Worm (Caenorhabditis elegans) whole organism, young adult: ENCODE results near the gene rps-9.
A peak's percentile ranks its signal among the peaks of the same experiment; 100 is the strongest.

ENCODE experiments used
- D2030.7 ChIP-seq: fragments of 200-800 bp; sonication (Bioruptor generic); IDR thresholded peaks from 2 replicates; pipeline ENCODE4 v1.3.6; 2022; ENCODE audit warnings: missing genetic modification reagents, missing genetic modification characterization, missing compliant biosample characterization
- F23B12.7 ChIP-seq: sonication (generic microtip); optimal IDR thresholded peaks from 2 replicates; lab custom pipeline; 2017; ENCODE audit warnings: missing genetic modification characterization, mild to moderate bottlenecking, missing compliant biosample characterization, antibody characterized with exemption, moderate library complexity; ENCODE audit not compliant: insufficient read depth
- F49E8.2 ChIP-seq: sonication (generic microtip); optimal IDR thresholded peaks from 3 replicates; lab custom pipeline; 2017; ENCODE audit warnings: missing genetic modification characterization, mild to moderate bottlenecking, missing compliant biosample characterization, antibody characterized with exemption, moderate library complexity; ENCODE audit not compliant: insufficient read depth
- F55B11.4 ChIP-seq: sonication (generic microtip); optimal IDR thresholded peaks from 2 replicates; lab custom pipeline; 2016; ENCODE audit warnings: missing compliant biosample characterization, missing genetic modification characterization, borderline replicate concordance; ENCODE audit not compliant: insufficient read depth
- F57A8.1 ChIP-seq: fragments of 200-800 bp; sonication (Bioruptor generic); optimal IDR thresholded peaks from 2 replicates; lab custom pipeline; 2018; ENCODE audit warnings: mild to moderate bottlenecking, missing genetic modification characterization, moderate library complexity, missing compliant biosample characterization
- K11D2.4 ChIP-seq: fragments of 200-800 bp; sonication (Bioruptor generic); IDR thresholded peaks from 2 replicates; pipeline ENCODE4 v1.3.6; 2022; ENCODE audit warnings: missing genetic modification reagents, missing genetic modification characterization, missing compliant biosample characterization
- K12H6.12 ChIP-seq: fragments of 200-800 bp; sonication (Bioruptor generic); optimal IDR thresholded peaks from 2 replicates; lab custom pipeline; 2018; ENCODE audit warnings: mild to moderate bottlenecking, missing genetic modification characterization, missing compliant biosample characterization
- T07F8.4 ChIP-seq: sonication (generic microtip); optimal IDR thresholded peaks from 2 replicates; lab custom pipeline; 2016; ENCODE audit warnings: mild to moderate bottlenecking, missing genetic modification characterization, moderate library complexity, missing compliant biosample characterization
- Y53G8AR.9 ChIP-seq: fragments of 200-800 bp; sonication (Bioruptor generic); conservative IDR thresholded peaks from 2 replicates; pipeline ENCODE4 v1.3.6; 2022; ENCODE audit warnings: missing genetic modification reagents, missing genetic modification characterization, missing compliant biosample characterization
- Y67H2A.10 ChIP-seq: fragments of 200-800 bp; sonication (Bioruptor generic); conservative IDR thresholded peaks from 2 replicates; pipeline ENCODE4 v1.3.6; 2022; ENCODE audit warnings: missing genetic modification reagents, missing genetic modification characterization, missing compliant biosample characterization
- Y79H2A.3 ChIP-seq: fragments of 200-800 bp; sonication (Bioruptor generic); conservative IDR thresholded peaks from 2 replicates; pipeline ENCODE4 v1.3.6; 2022; ENCODE audit warnings: missing genetic modification reagents, missing genetic modification characterization, missing compliant biosample characterization
- Y95B8A.8 ChIP-seq: fragments of 200-800 bp; sonication (Bioruptor generic); IDR thresholded peaks from 2 replicates; pipeline ENCODE4 v1.3.6; 2022; ENCODE audit warnings: missing genetic modification reagents, missing genetic modification characterization, missing compliant biosample characterization
- athp-1 ChIP-seq: sonication (generic microtip); optimal IDR thresholded peaks from 2 replicates; lab custom pipeline; 2017; ENCODE audit warnings: mild to moderate bottlenecking, missing genetic modification characterization, missing compliant biosample characterization
- attf-3 ChIP-seq: fragments of 200-800 bp; sonication (Bioruptor generic); conservative IDR thresholded peaks from 2 replicates; pipeline ENCODE4 v1.3.6; 2022; ENCODE audit warnings: missing genetic modification reagents, missing genetic modification characterization, missing compliant biosample characterization
- attf-5 ChIP-seq: fragments of 200-800 bp; sonication (Bioruptor generic); optimal IDR thresholded peaks from 2 replicates; lab custom pipeline; 2018; ENCODE audit warnings: mild to moderate bottlenecking, missing genetic modification characterization, missing compliant biosample characterization
- ccch-3 ChIP-seq: fragments of 200-800 bp; sonication (Bioruptor generic); optimal IDR thresholded peaks from 2 replicates; lab custom pipeline; 2018; ENCODE audit warnings: mild to moderate bottlenecking, missing genetic modification characterization, missing compliant biosample characterization
- ceh-27 ChIP-seq: fragments of 200-800 bp; sonication (Bioruptor generic); optimal IDR thresholded peaks from 2 replicates; lab custom pipeline; 2018; ENCODE audit warnings: mild to moderate bottlenecking, missing genetic modification characterization, moderate library complexity, missing compliant biosample characterization
- chd-7 ChIP-seq: sonication (generic microtip); optimal IDR thresholded peaks from 2 replicates; lab custom pipeline; 2016; ENCODE audit warnings: mild to moderate bottlenecking, missing genetic modification characterization, moderate library complexity, missing compliant biosample characterization
- dpl-1 ChIP-seq: fragments of 150-350 bp; optimal IDR thresholded peaks from 2 replicates; lab custom pipeline; 2014; ENCODE audit warnings: missing biosample characterization, missing genetic modification reagents, missing genetic modification characterization
- ekl-4 ChIP-seq: fragments of 200-800 bp; sonication (Bioruptor generic); IDR thresholded peaks from 2 replicates; pipeline ENCODE4 v1.3.6; 2022; ENCODE audit warnings: missing genetic modification reagents, missing genetic modification characterization, missing compliant biosample characterization
- gei-17 ChIP-seq: fragments of 200-800 bp; sonication (Bioruptor generic); optimal IDR thresholded peaks from 2 replicates; lab custom pipeline; 2018; ENCODE audit warnings: mild to moderate bottlenecking, missing genetic modification characterization, missing compliant biosample characterization
- hlh-26 ChIP-seq: fragments of 200-800 bp; sonication (Bioruptor generic); conservative IDR thresholded peaks from 2 replicates; pipeline ENCODE4 v1.3.6; 2022; ENCODE audit warnings: missing genetic modification reagents, missing genetic modification characterization, missing compliant biosample characterization
- hmg-1.2 ChIP-seq: fragments of 200-800 bp; sonication (Bioruptor generic); IDR thresholded peaks from 2 replicates; pipeline ENCODE4 v1.3.6; 2022; ENCODE audit warnings: missing genetic modification reagents, missing genetic modification characterization, missing compliant biosample characterization
- let-607 ChIP-seq, 2 experiments: fragments of 200-800 bp in 1 of 2; sonication (Bioruptor generic) in 1 of 2; sonication (generic microtip) in 1 of 2; optimal IDR thresholded peaks; 2 replicates each; lab custom pipeline; 2016 to 2018; ENCODE audit warnings: mild to moderate bottlenecking in 2 of 2, missing compliant biosample characterization in 2 of 2, missing genetic modification characterization in 2 of 2, moderate library complexity in 2 of 2, missing genotype in 1 of 2
- lin-26 ChIP-seq: fragments of 200-800 bp; sonication (Bioruptor generic); IDR thresholded peaks from 2 replicates; pipeline ENCODE4 v1.3.6; 2022; ENCODE audit warnings: missing genetic modification reagents, missing genetic modification characterization, missing compliant biosample characterization
- lin-35 ChIP-seq, 3 experiments: fragments of 150-350 bp in 2 of 3; sonication (generic microtip) in 1 of 3; optimal IDR thresholded peaks; 2 replicates each; lab custom pipeline; 2014 to 2018; ENCODE audit warnings: missing biosample characterization in 3 of 3, missing genetic modification characterization in 3 of 3, missing genetic modification reagents in 3 of 3
- lsl-1 ChIP-seq: fragments of 200-800 bp; sonication (Bioruptor generic); optimal IDR thresholded peaks from 2 replicates; lab custom pipeline; 2018; ENCODE audit warnings: mild to moderate bottlenecking, missing genetic modification characterization, moderate library complexity, missing compliant biosample characterization
- madf-10 ChIP-seq: sonication (generic microtip); optimal IDR thresholded peaks from 2 replicates; lab custom pipeline; 2016; ENCODE audit warnings: mild to moderate bottlenecking, missing genetic modification characterization, missing compliant biosample characterization
- madf-3 ChIP-seq: fragments of 200-800 bp; sonication (Bioruptor generic); IDR thresholded peaks from 2 replicates; pipeline ENCODE4 v1.3.6; 2022; ENCODE audit warnings: missing genetic modification reagents, missing genetic modification characterization, missing compliant biosample characterization
- madf-6 ChIP-seq: fragments of 200-800 bp; sonication (Bioruptor generic); IDR thresholded peaks from 2 replicates; pipeline ENCODE4 v1.3.6; 2022; ENCODE audit warnings: missing genetic modification reagents, missing genetic modification characterization, missing compliant biosample characterization
- nfya-2 ChIP-seq: fragments of 200-800 bp; sonication (Bioruptor generic); IDR thresholded peaks from 2 replicates; pipeline ENCODE4 v1.3.6; 2022; ENCODE audit warnings: missing genetic modification reagents, missing genetic modification characterization, missing compliant biosample characterization
- nhr-80 ChIP-seq: sonication (generic microtip); optimal IDR thresholded peaks from 2 replicates; lab custom pipeline; 2016; ENCODE audit warnings: missing genetic modification characterization, missing compliant biosample characterization
- repo-1 ChIP-seq: sonication (generic microtip); optimal IDR thresholded peaks from 2 replicates; lab custom pipeline; 2017; ENCODE audit warnings: mild to moderate bottlenecking, missing genetic modification characterization, missing compliant biosample characterization
- snpc-1.3 ChIP-seq: sonication (generic microtip); optimal IDR thresholded peaks from 2 replicates; lab custom pipeline; 2017; ENCODE audit warnings: missing genetic modification characterization, mild to moderate bottlenecking, missing compliant biosample characterization, antibody characterized with exemption, moderate library complexity, missing genotype, missing genetic modification reagents; ENCODE audit not compliant: insufficient read depth
- snpc-3.4 ChIP-seq: sonication (generic microtip); optimal IDR thresholded peaks from 2 replicates; lab custom pipeline; 2017; ENCODE audit warnings: missing genetic modification characterization, mild to moderate bottlenecking, missing compliant biosample characterization, antibody characterized with exemption, moderate library complexity, missing genotype, missing genetic modification reagents
- snpc-4 ChIP-seq, 5 experiments: fragments of 150-350 bp in 1 of 5; sonication (generic microtip) in 4 of 5; optimal IDR thresholded peaks; 2 replicates each; lab custom pipeline; 2014 to 2018; ENCODE audit warnings: missing genetic modification characterization in 5 of 5, missing biosample characterization in 3 of 5, antibody characterized with exemption in 2 of 5, mild to moderate bottlenecking in 2 of 5, missing compliant biosample characterization in 2 of 5, missing genotype in 2 of 5, moderate library complexity in 2 of 5, missing genetic modification reagents in 1 of 5
- tbp1 ChIP-seq: fragments of 200-800 bp; sonication (Bioruptor generic); optimal IDR thresholded peaks from 2 replicates; lab custom pipeline; 2018; ENCODE audit warnings: mild to moderate bottlenecking, missing genetic modification characterization, missing compliant biosample characterization
- unc-130 ChIP-seq: sonication (generic microtip); optimal IDR thresholded peaks from 2 replicates; lab custom pipeline; 2016; ENCODE audit warnings: missing genetic modification reagents, missing genetic modification characterization, missing compliant biosample characterization
- unc-62 ChIP-seq: fragments of 150-350 bp; optimal IDR thresholded peaks from 2 replicates; lab custom pipeline; 2014; ENCODE audit warnings: missing biosample characterization, missing genetic modification reagents, missing genetic modification characterization
- zfh-2 ChIP-seq: fragments of 200-800 bp; sonication (Bioruptor generic); conservative IDR thresholded peaks from 2 replicates; pipeline ENCODE4 v1.3.6; 2022; ENCODE audit warnings: missing genetic modification reagents, missing genetic modification characterization, missing compliant biosample characterization
- ztf-3 ChIP-seq: fragments of 200-800 bp; sonication (Bioruptor generic); optimal IDR thresholded peaks from 2 replicates; lab custom pipeline; 2018; ENCODE audit warnings: mild to moderate bottlenecking, missing genetic modification characterization, missing compliant biosample characterization

rps-9 gene

ce11 chrII:11101171-11101570 lies 25.0 kb downstream of the rps-9 start:
- TF ChIP-seq snpc-3.4 (tag; lab: Kevin White, UChicago), result no peak
- no peak for TF ChIP-seq hmg-1.2 (GFP tag; lab: Robert Waterston, UW)
- no peak for TF ChIP-seq nfya-2
- no peak for TF ChIP-seq zfh-2 (GFP tag; lab: Robert Waterston, UW)
- TF ChIP-seq madf-3 (GFP tag; lab: Robert Waterston, UW), result no peak
- TF ChIP-seq madf-10 (tag; lab: Kevin White, UChicago), result no peak

ce11 chrII:11099841-11100240 lies 26.3 kb downstream of the rps-9 start, which contains the start of gene C09H10.4:
C09H10.4 (plus strand) TSS chrII:11100141.
- TF ChIP-seq T07F8.4 (tag; lab: Kevin White, UChicago) (no peak), Y79H2A.3 (GFP tag; lab: Robert Waterston, UW) (peak; percentile 54; the same call in 1 of the 2 replicates)

ce11 chrII:11097154-11097887 lies 28.8 kb downstream of the rps-9 start, which contains the start of the genes rpl-36.A and nuo-1:
rpl-36.A (minus strand) TSS chrII:11097204.
nuo-1 (plus strand) TSS chrII:11097837.
- TF ChIP-seq nhr-80 (tag; lab: Kevin White, UChicago), result peak; percentile 32
- peak; percentile 42; the same call in 1 of the 2 replicates for TF ChIP-seq hmg-1.2 (GFP tag; lab: Robert Waterston, UW)
- no peak for TF ChIP-seq repo-1 (tag; lab: Kevin White, UChicago)
- no peak for TF ChIP-seq snpc-4 (GFP tag; optimal IDR thresholded peaks at IDR 0.05; lab: Kevin White, UChicago)
- TF ChIP-seq snpc-4 (tag; optimal IDR thresholded peaks at IDR 0.05; lab: Kevin White, UChicago), result peak in 3 of 4 experiments; percentile 17 to 70 (median 49)
- TF ChIP-seq F57A8.1 (GFP tag; lab: Kevin White, UChicago), result no peak
- no peak for TF ChIP-seq unc-130 (GFP tag; lab: Kevin White, UChicago)
- TF ChIP-seq D2030.7 (GFP tag; lab: Robert Waterston, UW), result peak; percentile 71
- TF ChIP-seq F49E8.2 (tag; lab: Kevin White, UChicago), result peak; percentile 47
- TF ChIP-seq T07F8.4 (tag; lab: Kevin White, UChicago), result no peak
- TF ChIP-seq ztf-3 (GFP tag; lab: Kevin White, UChicago), result no peak
- TF ChIP-seq let-607 (tag; optimal IDR thresholded peaks at IDR 0.05; lab: Kevin White, UChicago), result no peak
- TF ChIP-seq madf-6 (GFP tag; lab: Robert Waterston, UW), result peak; percentile 70
- TF ChIP-seq ceh-27 (GFP tag; lab: Kevin White, UChicago), result peak; percentile 45
- peak; percentile 46 for TF ChIP-seq K12H6.12 (tag; lab: Kevin White, UChicago)
- peak; percentile 47 for TF ChIP-seq tbp1 (GFP tag; lab: Kevin White, UChicago)
- no peak for TF ChIP-seq Y95B8A.8
- TF ChIP-seq F55B11.4 (tag; lab: Kevin White, UChicago), result no peak
- TF ChIP-seq lin-26 (GFP tag; lab: Robert Waterston, UW), result no peak
- TF ChIP-seq lin-35 (GFP tag; optimal IDR thresholded peaks at IDR 0.05; lab: Kevin White, UChicago), result peak in 1 of 3 experiments; percentile 67
- peak; percentile 9 for TF ChIP-seq unc-62
- no peak for TF ChIP-seq athp-1 (tag; lab: Kevin White, UChicago)
- peak; percentile 91 for TF ChIP-seq F23B12.7 (tag; lab: Kevin White, UChicago)
- peak; percentile 89 for TF ChIP-seq attf-5 (GFP tag; lab: Kevin White, UChicago)
- TF ChIP-seq chd-7, result no peak
- TF ChIP-seq snpc-1.3 (tag; lab: Kevin White, UChicago), result peak; percentile 37
- peak; percentile 22 for TF ChIP-seq dpl-1 (GFP tag; lab: Kevin White, UChicago)
- TF ChIP-seq K11D2.4, result 0 out of 2 replicates have a peak, but pooled peaks have one; percentile 9
- TF ChIP-seq attf-3 (GFP tag; lab: Robert Waterston, UW), result peak; percentile 92
- TF ChIP-seq ccch-3 (GFP tag; lab: Kevin White, UChicago), result no peak
- no peak for TF ChIP-seq Y67H2A.10 (GFP tag; lab: Robert Waterston, UW)
- no peak for TF ChIP-seq hlh-26 (GFP tag; lab: Robert Waterston, UW)
- no peak for TF ChIP-seq nfya-2
- TF ChIP-seq lsl-1 (GFP tag; lab: Kevin White, UChicago), result peak; percentile 89
- TF ChIP-seq gei-17 (GFP tag; lab: Kevin White, UChicago), result no peak
- TF ChIP-seq Y53G8AR.9 (GFP tag; lab: Robert Waterston, UW), result no peak
- TF ChIP-seq ekl-4 (GFP tag; lab: Robert Waterston, UW), result 0 out of 2 replicates have a peak, but pooled peaks have one; percentile 10
